Worm (Caenorhabditis elegans): ENCODE data around the gene vti-1.

vti-1 gene

DNA sequence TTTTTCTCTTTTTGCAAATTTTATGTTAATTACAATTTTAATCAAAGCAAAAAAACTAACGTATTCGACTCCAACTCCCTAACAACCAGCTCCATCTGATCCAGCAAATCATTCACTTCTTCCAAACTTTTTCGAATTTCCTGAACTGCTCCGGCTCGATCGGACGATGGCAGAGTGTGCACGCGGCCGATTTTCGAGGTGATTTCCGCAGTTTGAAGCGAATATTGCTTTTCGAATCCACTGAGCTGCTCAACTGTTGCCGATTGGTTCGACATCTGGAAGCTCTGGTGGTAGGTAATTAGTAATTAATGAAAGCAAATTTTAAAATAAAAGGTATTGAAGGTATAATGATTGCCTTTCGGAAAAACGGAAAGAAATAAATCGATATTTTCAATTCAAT is at the start of gene vti-1:
TSS of gene vti-1 (minus strand) at position 284 of the 400 bp plus-strand sequence.
- no peak for TF ChIP-seq tbx-37 (GFP tag; conservative IDR thresholded peaks at IDR 0.05)
- no peak for TF ChIP-seq B0310.2 (tag; optimal IDR thresholded peaks at IDR 0.05)
- no peak for TF ChIP-seq aly-1 (tag; optimal IDR thresholded peaks at IDR 0.05)
- no peak for TF ChIP-seq ceh-13 (GFP tag; optimal IDR thresholded peaks at IDR 0.05)
- no peak for TF ChIP-seq hmbx-1 (tag; optimal IDR thresholded peaks at IDR 0.05)
- TF ChIP-seq ama-1 (optimal IDR thresholded peaks at IDR 0.05), result no peak
- no peak for TF ChIP-seq sea-1 (GFP tag; conservative IDR thresholded peaks at IDR 0.05)
- no peak for TF ChIP-seq F13C5.2 (tag; optimal IDR thresholded peaks at IDR 0.05)
- no peak for TF ChIP-seq tbx-11 (GFP tag; IDR thresholded peaks at IDR 0.05)
- TF ChIP-seq ceh-36 (tag; optimal IDR thresholded peaks at IDR 0.05), result no peak
- no peak for TF ChIP-seq hnd-1 (tag; optimal IDR thresholded peaks at IDR 0.05)
- no peak for TF ChIP-seq scrt-1 (GFP tag; IDR thresholded peaks at IDR 0.05)
- TF ChIP-seq pes-1 (GFP tag; IDR thresholded peaks at IDR 0.05), result no peak
- no peak for TF ChIP-seq flt-1 (GFP tag; IDR thresholded peaks at IDR 0.05)
- TF ChIP-seq ets-7 (tag; optimal IDR thresholded peaks at IDR 0.05), result no peak
- no peak for TF ChIP-seq hmg-4 (GFP tag; optimal IDR thresholded peaks at IDR 0.05)
- TF ChIP-seq tra-4 (tag; optimal IDR thresholded peaks at IDR 0.05), result no peak

DNA sequence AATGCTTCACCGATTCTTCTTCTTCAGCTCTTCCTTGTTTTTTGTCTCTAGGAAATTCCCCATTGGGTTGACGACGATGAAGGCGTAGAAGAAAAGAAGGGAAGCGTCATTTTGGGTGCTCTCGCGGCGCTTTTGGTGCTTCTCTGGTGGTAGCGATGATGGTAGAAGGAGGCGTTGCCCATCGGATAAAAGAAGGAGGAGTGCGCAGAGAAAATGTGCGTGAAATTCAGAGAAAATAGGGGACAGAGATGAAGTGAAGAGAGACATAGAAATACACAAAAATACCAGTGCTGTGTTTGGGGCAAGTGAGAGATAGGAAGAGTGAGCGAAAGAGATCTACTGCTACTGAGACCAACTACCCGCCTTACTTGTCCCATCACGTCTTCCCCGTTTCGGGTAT is 40.4 kb upstream of the vti-1 start, which contains the start of gene oig-5:
TSS of gene oig-5 (plus strand) at position 301 of the 400 bp plus-strand sequence.
- TF ChIP-seq flt-1 (GFP tag; IDR thresholded peaks at IDR 0.05), result no peak
- TF ChIP-seq hmg-4 (GFP tag; optimal IDR thresholded peaks at IDR 0.05), result no peak
- TF ChIP-seq ceh-36 (tag; optimal IDR thresholded peaks at IDR 0.05), result no peak
- TF ChIP-seq tbx-37 (GFP tag; conservative IDR thresholded peaks at IDR 0.05), result no peak
- no peak for TF ChIP-seq B0310.2 (tag; optimal IDR thresholded peaks at IDR 0.05)
- TF ChIP-seq hmbx-1 (tag; optimal IDR thresholded peaks at IDR 0.05), result no peak
- no peak for TF ChIP-seq F13C5.2 (tag; optimal IDR thresholded peaks at IDR 0.05)
- TF ChIP-seq tbx-11 (GFP tag; IDR thresholded peaks at IDR 0.05), result no peak
- no peak for TF ChIP-seq scrt-1 (GFP tag; IDR thresholded peaks at IDR 0.05)
- no peak for TF ChIP-seq aly-1 (tag; optimal IDR thresholded peaks at IDR 0.05)
- TF ChIP-seq hnd-1 (tag; optimal IDR thresholded peaks at IDR 0.05), result no peak
- TF ChIP-seq sea-1 (GFP tag; conservative IDR thresholded peaks at IDR 0.05), result no peak
- TF ChIP-seq pes-1 (GFP tag; IDR thresholded peaks at IDR 0.05), result no peak
- no peak for TF ChIP-seq ama-1 (optimal IDR thresholded peaks at IDR 0.05)
- no peak for TF ChIP-seq ets-7 (tag; optimal IDR thresholded peaks at IDR 0.05)
- TF ChIP-seq tra-4 (tag; optimal IDR thresholded peaks at IDR 0.05), result no peak
- TF ChIP-seq ceh-13 (GFP tag; optimal IDR thresholded peaks at IDR 0.05), result no peak

DNA sequence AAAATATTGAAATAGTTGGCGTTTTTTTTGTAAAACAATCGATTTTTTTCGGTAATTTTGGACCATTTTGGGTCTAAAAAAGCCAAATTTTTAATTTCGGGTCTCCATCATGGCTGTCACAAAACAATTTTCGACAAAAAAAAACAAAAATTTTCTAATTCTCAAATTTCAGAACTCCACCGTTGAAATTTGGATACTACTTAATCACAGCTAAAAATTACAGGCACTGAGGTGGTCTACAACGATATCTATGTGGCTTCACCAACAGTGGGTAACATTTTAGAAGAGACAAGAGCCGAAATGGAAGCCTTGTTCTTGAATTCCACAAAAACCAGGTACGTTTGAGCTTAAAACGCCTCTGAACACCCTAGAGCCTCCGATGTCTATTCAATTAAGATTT is 35.9 kb upstream of the vti-1 start, which contains the start of gene Y57G11C.1142:
TSS of gene Y57G11C.1142 (plus strand) at position 301 of the 400 bp plus-strand sequence.
- no peak for TF ChIP-seq aly-1 (tag; optimal IDR thresholded peaks at IDR 0.05)

DNA sequence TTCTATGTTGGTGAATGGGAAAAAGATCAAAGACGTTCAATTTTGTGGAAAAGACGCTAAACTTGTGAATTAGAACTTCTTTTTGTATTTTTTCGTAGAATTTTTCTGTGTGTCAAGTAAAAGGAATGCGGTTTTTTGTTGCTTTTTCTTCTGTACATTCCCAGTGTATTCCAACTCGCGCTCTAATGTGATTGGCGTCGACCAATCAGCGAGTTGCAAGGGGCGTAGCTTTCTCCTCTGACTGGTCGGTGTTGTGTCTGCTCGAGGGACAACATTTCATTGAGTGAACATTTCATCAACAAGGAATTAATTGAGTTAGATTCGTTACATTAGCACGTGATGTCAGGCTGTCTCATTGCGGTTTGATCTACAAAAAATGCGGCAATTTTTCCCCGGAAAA is 34.5 kb upstream of the vti-1 start:
- TF ChIP-seq scrt-1 (GFP tag; IDR thresholded peaks at IDR 0.05), result no peak
- TF ChIP-seq sea-1 (GFP tag; conservative IDR thresholded peaks at IDR 0.05), result no peak
- TF ChIP-seq hmbx-1 (tag; optimal IDR thresholded peaks at IDR 0.05), result no peak
- TF ChIP-seq flt-1 (GFP tag; IDR thresholded peaks at IDR 0.05), result no peak
- TF ChIP-seq B0310.2 (tag; optimal IDR thresholded peaks at IDR 0.05), result no peak
- TF ChIP-seq pes-1 (GFP tag; IDR thresholded peaks at IDR 0.05), result no peak
- TF ChIP-seq F13C5.2 (tag; optimal IDR thresholded peaks at IDR 0.05), result no peak
- TF ChIP-seq hnd-1 (tag; optimal IDR thresholded peaks at IDR 0.05), result no peak
- TF ChIP-seq tbx-37 (GFP tag; conservative IDR thresholded peaks at IDR 0.05), result no peak
- TF ChIP-seq tbx-11 (GFP tag; IDR thresholded peaks at IDR 0.05), result no peak
- no peak for TF ChIP-seq hmg-4 (GFP tag; optimal IDR thresholded peaks at IDR 0.05)
- no peak for TF ChIP-seq aly-1 (tag; optimal IDR thresholded peaks at IDR 0.05)

DNA sequence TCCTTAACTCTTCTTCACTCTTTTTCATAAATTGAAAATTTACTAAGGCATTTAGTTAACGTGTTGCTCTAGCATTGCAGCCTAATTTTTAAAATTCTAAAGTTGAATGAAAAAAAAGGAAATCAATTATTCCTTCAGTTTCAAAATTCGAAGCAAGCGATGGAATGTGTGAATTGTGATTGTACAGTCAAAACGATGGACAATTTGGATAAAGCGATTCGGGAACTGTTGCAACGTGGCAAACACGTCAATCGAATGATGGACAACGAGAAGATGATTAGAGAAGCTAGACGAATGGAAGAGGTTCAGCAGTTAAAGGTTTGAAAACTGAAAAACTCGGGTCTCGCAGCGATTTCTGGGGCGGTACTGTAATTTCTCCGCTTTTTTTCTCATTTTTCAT is 32.7 kb upstream of the vti-1 start, which contains the start of gene Y57G11C.14:
TSS of gene Y57G11C.14 (plus strand) at position 126 of the 400 bp plus-strand sequence.
- no peak for TF ChIP-seq tbx-37 (GFP tag; conservative IDR thresholded peaks at IDR 0.05)
- no peak for TF ChIP-seq ceh-13 (GFP tag; optimal IDR thresholded peaks at IDR 0.05)
- TF ChIP-seq hmg-4 (GFP tag; optimal IDR thresholded peaks at IDR 0.05), result no peak
- no peak for TF ChIP-seq B0310.2 (tag; optimal IDR thresholded peaks at IDR 0.05)
- TF ChIP-seq scrt-1 (GFP tag; IDR thresholded peaks at IDR 0.05), result no peak
- TF ChIP-seq hnd-1 (tag; optimal IDR thresholded peaks at IDR 0.05), result no peak

DNA sequence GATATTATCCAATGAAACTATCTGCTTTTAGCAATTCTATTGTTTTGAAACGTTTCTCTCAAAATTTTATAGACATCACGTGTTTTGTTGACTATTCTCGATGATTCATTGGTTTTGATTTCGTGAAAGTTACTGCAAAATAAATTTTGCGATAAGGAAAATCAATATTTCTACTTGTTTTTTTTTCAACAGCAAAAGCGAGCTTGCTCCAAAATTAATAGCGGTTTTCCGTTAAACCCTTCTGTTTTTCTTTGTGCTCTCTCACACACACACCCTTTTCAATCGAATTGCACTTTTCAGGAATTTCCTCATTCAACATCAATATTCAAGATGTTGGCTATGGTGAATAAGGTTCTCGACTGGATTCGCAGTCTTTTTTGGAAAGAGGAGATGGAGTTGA is 31.4 kb upstream of the vti-1 start, which contains the start of gene arl-8:
TSS of gene arl-8 (plus strand) at position 301 of the 400 bp plus-strand sequence.
- no peak for TF ChIP-seq tra-4 (tag; optimal IDR thresholded peaks at IDR 0.05)
- no peak for TF ChIP-seq flt-1 (GFP tag; IDR thresholded peaks at IDR 0.05)
- TF ChIP-seq tbx-11 (GFP tag; IDR thresholded peaks at IDR 0.05), result no peak
- no peak for TF ChIP-seq ets-7 (tag; optimal IDR thresholded peaks at IDR 0.05)
- TF ChIP-seq pes-1 (GFP tag; IDR thresholded peaks at IDR 0.05), result no peak
- no peak for TF ChIP-seq ama-1 (optimal IDR thresholded peaks at IDR 0.05)
- no peak for TF ChIP-seq hmbx-1 (tag; optimal IDR thresholded peaks at IDR 0.05)

DNA sequence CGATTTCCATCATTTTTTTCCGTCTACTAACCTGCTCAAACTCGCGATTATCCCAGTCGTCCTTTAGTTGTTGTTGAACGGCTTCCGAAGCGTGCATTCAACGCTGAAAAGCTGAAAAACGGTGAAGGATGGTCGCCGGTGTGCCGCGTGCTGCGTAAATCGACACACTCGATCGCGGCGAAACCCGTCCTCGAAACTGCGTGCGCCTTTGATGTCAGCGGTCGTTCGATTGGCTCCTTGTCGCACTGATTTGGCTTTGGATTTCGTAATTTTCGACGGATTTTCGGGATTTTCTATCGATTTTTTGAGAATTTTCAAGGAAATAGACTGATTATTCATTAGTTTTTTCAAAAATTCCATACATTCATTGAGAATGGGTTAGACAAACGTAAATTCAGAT is 30.9 kb upstream of the vti-1 start, which contains the start of the genes Y57G11C.1147 and nuo-3:
TSS of gene Y57G11C.1147 (minus strand) at position 161 of the 400 bp plus-strand sequence.
TSS of gene nuo-3 (minus strand) at position 191 of the 400 bp plus-strand sequence.
- TF ChIP-seq hmg-4 (GFP tag; optimal IDR thresholded peaks at IDR 0.05), result no peak
- TF ChIP-seq ceh-13 (GFP tag; optimal IDR thresholded peaks at IDR 0.05), result no peak
- TF ChIP-seq B0310.2 (tag; optimal IDR thresholded peaks at IDR 0.05), result no peak
- no peak for TF ChIP-seq tra-4 (tag; optimal IDR thresholded peaks at IDR 0.05)
- TF ChIP-seq F13C5.2 (tag; optimal IDR thresholded peaks at IDR 0.05), result no peak
- TF ChIP-seq ceh-36 (tag; optimal IDR thresholded peaks at IDR 0.05), result no peak
- no peak for TF ChIP-seq flt-1 (GFP tag; IDR thresholded peaks at IDR 0.05)

DNA sequence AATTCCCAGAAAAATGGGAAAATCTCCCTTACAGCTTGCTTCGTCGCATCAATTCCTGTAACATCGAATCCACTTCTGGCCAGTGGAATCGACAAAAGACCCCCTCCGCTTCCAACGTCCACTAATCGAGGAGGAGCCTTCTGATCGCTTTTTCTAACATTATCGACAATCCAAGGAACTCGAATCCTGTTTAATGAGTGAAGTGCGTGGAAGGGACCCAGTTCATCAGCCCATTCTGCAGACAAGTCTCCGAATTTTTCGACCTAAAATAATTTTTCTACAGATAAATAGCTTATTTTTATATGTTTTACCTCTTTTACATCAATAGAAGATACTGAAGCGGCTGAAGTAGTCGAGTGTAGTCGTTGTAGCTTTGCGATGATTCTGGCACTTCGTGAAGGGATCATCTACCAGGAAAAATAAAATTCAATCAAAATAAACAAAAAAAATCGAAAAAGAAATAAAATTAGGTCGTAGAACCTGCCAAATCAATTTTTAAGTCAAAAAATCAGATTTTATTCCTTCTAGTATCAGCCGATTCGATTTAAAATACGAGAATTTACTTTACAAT is 29.5 kb upstream of the vti-1 start, which contains the start of gene coq-3:
TSS of gene coq-3 (minus strand) at position 407 of the 571 bp plus-strand sequence.
- TF ChIP-seq hnd-1 (tag; optimal IDR thresholded peaks at IDR 0.05), result no peak
- no peak for TF ChIP-seq sea-1 (GFP tag; conservative IDR thresholded peaks at IDR 0.05)
- TF ChIP-seq tbx-37 (GFP tag; conservative IDR thresholded peaks at IDR 0.05), result no peak
- TF ChIP-seq ama-1 (optimal IDR thresholded peaks at IDR 0.05), result no peak
- TF ChIP-seq scrt-1 (GFP tag; IDR thresholded peaks at IDR 0.05), result no peak
- no peak for TF ChIP-seq aly-1 (tag; optimal IDR thresholded peaks at IDR 0.05)
- TF ChIP-seq ets-7 (tag; optimal IDR thresholded peaks at IDR 0.05), result no peak
- TF ChIP-seq pes-1 (GFP tag; IDR thresholded peaks at IDR 0.05), result no peak
- no peak for TF ChIP-seq tra-4 (tag; optimal IDR thresholded peaks at IDR 0.05)
- no peak for TF ChIP-seq ceh-36 (tag; optimal IDR thresholded peaks at IDR 0.05)
- no peak for TF ChIP-seq hmbx-1 (tag; optimal IDR thresholded peaks at IDR 0.05)
- no peak for TF ChIP-seq F13C5.2 (tag; optimal IDR thresholded peaks at IDR 0.05)
- no peak for TF ChIP-seq flt-1 (GFP tag; IDR thresholded peaks at IDR 0.05)
- no peak for TF ChIP-seq ceh-13 (GFP tag; optimal IDR thresholded peaks at IDR 0.05)
- TF ChIP-seq B0310.2 (tag; optimal IDR thresholded peaks at IDR 0.05), result no peak
- no peak for TF ChIP-seq tbx-11 (GFP tag; IDR thresholded peaks at IDR 0.05)

Measured in whole organism, early embryonic.